Worm (Caenorhabditis elegans) whole organism, late embryonic: ENCODE measurements around the gene F45E12.5.

Experiments
- C08G9.2 ChIP-seq: sonication (generic microtip); optimal IDR thresholded peaks from 2 replicates; lab custom pipeline; 2016; ENCODE audit warnings: mild to moderate bottlenecking, missing genetic modification characterization, moderate library complexity, missing compliant biosample characterization
- C38D4.7 ChIP-seq: fragments of 200-800 bp; sonication (Bioruptor generic); optimal IDR thresholded peaks from 2 replicates; lab custom pipeline; 2018; ENCODE audit warnings: mild to moderate bottlenecking, missing genetic modification characterization, moderate library complexity, missing compliant biosample characterization
- K02D7.2 ChIP-seq: sonication (generic microtip); optimal IDR thresholded peaks from 2 replicates; lab custom pipeline; 2017; ENCODE audit warnings: mild to moderate bottlenecking, missing genetic modification characterization, missing compliant biosample characterization
- T23F11.4 ChIP-seq: fragments of 200-800 bp; sonication (Bioruptor generic); optimal IDR thresholded peaks from 2 replicates; lab custom pipeline; 2018; ENCODE audit warnings: mild to moderate bottlenecking, missing genetic modification characterization, missing compliant biosample characterization
- ahr-1 ChIP-seq: sonication (generic microtip); optimal IDR thresholded peaks from 2 replicates; lab custom pipeline; 2016; ENCODE audit warnings: missing genetic modification characterization, missing compliant biosample characterization
- ama-1 ChIP-seq: fragments of 150-350 bp; optimal IDR thresholded peaks from 2 replicates; lab custom pipeline; 2014
- ceh-18 ChIP-seq: sonication (generic microtip); optimal IDR thresholded peaks from 2 replicates; lab custom pipeline; 2016; ENCODE audit warnings: missing genetic modification characterization, missing compliant biosample characterization
- ceh-2 ChIP-seq: sonication (generic microtip); optimal IDR thresholded peaks from 2 replicates; lab custom pipeline; 2016; ENCODE audit warnings: missing genotype, missing genetic modification characterization, missing compliant biosample characterization
- ceh-24 ChIP-seq: sonication (generic microtip); optimal IDR thresholded peaks from 2 replicates; lab custom pipeline; 2016; ENCODE audit warnings: mild to moderate bottlenecking, missing genetic modification characterization, missing compliant biosample characterization
- ceh-34 ChIP-seq: sonication (generic microtip); optimal IDR thresholded peaks from 2 replicates; lab custom pipeline; 2016; ENCODE audit warnings: mild to moderate bottlenecking, missing genetic modification characterization, missing compliant biosample characterization
- ceh-48 ChIP-seq: sonication (generic microtip); optimal IDR thresholded peaks from 2 replicates; lab custom pipeline; 2016; ENCODE audit warnings: missing genetic modification characterization, inconsistent platforms, missing compliant biosample characterization
- ceh-9 ChIP-seq: sonication (generic microtip); optimal IDR thresholded peaks from 2 replicates; lab custom pipeline; 2016; ENCODE audit warnings: mild to moderate bottlenecking, missing genetic modification characterization, inconsistent platforms, missing compliant biosample characterization
- che-1 ChIP-seq: sonication (generic microtip); optimal IDR thresholded peaks from 2 replicates; lab custom pipeline; 2016; ENCODE audit warnings: mild to moderate bottlenecking, missing genetic modification characterization, missing compliant biosample characterization
- dve-1 ChIP-seq: sonication (generic microtip); optimal IDR thresholded peaks from 2 replicates; lab custom pipeline; 2017; ENCODE audit warnings: antibody characterized with exemption, mild to moderate bottlenecking, missing genetic modification characterization, missing compliant biosample characterization
- elt-2 ChIP-seq: sonication (generic microtip); optimal IDR thresholded peaks from 2 replicates; lab custom pipeline; 2016; ENCODE audit warnings: missing genetic modification reagents, missing genetic modification characterization, missing compliant biosample characterization
- ets-4 ChIP-seq: sonication (generic microtip); optimal IDR thresholded peaks from 2 replicates; lab custom pipeline; 2016; ENCODE audit warnings: missing genetic modification characterization, missing compliant biosample characterization
- fax-1 ChIP-seq: sonication (generic microtip); optimal IDR thresholded peaks from 2 replicates; lab custom pipeline; 2016; ENCODE audit warnings: missing genotype, missing genetic modification characterization, missing compliant biosample characterization
- fkh-6 ChIP-seq: sonication (generic microtip); optimal IDR thresholded peaks from 2 replicates; lab custom pipeline; 2016; ENCODE audit warnings: missing genetic modification characterization, missing compliant biosample characterization
- hlh-13 ChIP-seq: fragments of 200-800 bp; sonication (Bioruptor generic); optimal IDR thresholded peaks from 2 replicates; lab custom pipeline; 2018; ENCODE audit warnings: mild to moderate bottlenecking, missing genetic modification characterization, missing compliant biosample characterization
- lim-6 ChIP-seq: sonication (generic microtip); optimal IDR thresholded peaks from 2 replicates; lab custom pipeline; 2016; ENCODE audit warnings: missing genetic modification characterization, missing compliant biosample characterization
- lin-11 ChIP-seq: fragments of 200-800 bp; sonication (Bioruptor generic); optimal IDR thresholded peaks from 2 replicates; lab custom pipeline; 2018; ENCODE audit warnings: mild to moderate bottlenecking, missing genetic modification characterization, missing compliant biosample characterization
- madf-2 ChIP-seq: sonication (generic microtip); optimal IDR thresholded peaks from 2 replicates; lab custom pipeline; 2017; ENCODE audit warnings: missing genetic modification characterization, missing compliant biosample characterization
- nfya-1 ChIP-seq: sonication (generic microtip); optimal IDR thresholded peaks from 2 replicates; lab custom pipeline; 2017; ENCODE audit warnings: missing genetic modification characterization, mild to moderate bottlenecking, missing compliant biosample characterization, antibody characterized with exemption, moderate library complexity
- nhr-232 ChIP-seq: sonication (generic microtip); optimal IDR thresholded peaks from 2 replicates; lab custom pipeline; 2016; ENCODE audit warnings: missing genetic modification characterization, missing compliant biosample characterization
- npax-4 ChIP-seq: sonication (generic microtip); optimal IDR thresholded peaks from 2 replicates; lab custom pipeline; 2016; ENCODE audit warnings: missing genetic modification characterization, missing compliant biosample characterization
- pag-3 ChIP-seq: sonication (generic microtip); optimal IDR thresholded peaks from 2 replicates; lab custom pipeline; 2016; ENCODE audit warnings: missing compliant biosample characterization, missing genetic modification characterization, borderline replicate concordance
- pax-1 ChIP-seq: fragments of 150-350 bp; optimal IDR thresholded peaks from 2 replicates; lab custom pipeline; 2014; ENCODE audit warnings: missing biosample characterization, missing genetic modification characterization
- pha-2 ChIP-seq: sonication (generic microtip); optimal IDR thresholded peaks from 2 replicates; lab custom pipeline; 2017; ENCODE audit warnings: mild to moderate bottlenecking, missing genetic modification characterization, missing compliant biosample characterization
- pros-1 ChIP-seq: fragments of 150-350 bp; optimal IDR thresholded peaks from 2 replicates; lab custom pipeline; 2014; ENCODE audit warnings: missing biosample characterization, missing genetic modification reagents, missing genetic modification characterization
- ref-2 ChIP-seq: sonication (generic microtip); optimal IDR thresholded peaks from 2 replicates; lab custom pipeline; 2016; ENCODE audit warnings: missing genetic modification characterization, missing compliant biosample characterization
- rnt-1 ChIP-seq: sonication (generic microtip); optimal IDR thresholded peaks from 2 replicates; lab custom pipeline; 2016; ENCODE audit warnings: missing genetic modification characterization, missing compliant biosample characterization
- sdc-2 ChIP-seq: sonication (generic microtip); optimal IDR thresholded peaks from 2 replicates; lab custom pipeline; 2016; ENCODE audit warnings: missing genotype, missing genetic modification characterization, missing compliant biosample characterization
- sox-4 ChIP-seq: sonication (generic microtip); optimal IDR thresholded peaks from 2 replicates; lab custom pipeline; 2017; ENCODE audit warnings: mild to moderate bottlenecking, missing genetic modification characterization, inconsistent platforms, missing compliant biosample characterization
- tbx-2 ChIP-seq: sonication (generic microtip); optimal IDR thresholded peaks from 2 replicates; lab custom pipeline; 2016; ENCODE audit warnings: missing genetic modification characterization, missing compliant biosample characterization
- tbx-7 ChIP-seq: sonication (generic microtip); optimal IDR thresholded peaks from 2 replicates; lab custom pipeline; 2016; ENCODE audit warnings: missing genotype, missing genetic modification characterization, missing compliant biosample characterization
- ttx-3 ChIP-seq: sonication (generic microtip); optimal IDR thresholded peaks from 2 replicates; lab custom pipeline; 2016; ENCODE audit warnings: missing genetic modification reagents, missing genetic modification characterization, missing compliant biosample characterization
- unc-3 ChIP-seq, 2 experiments: fragments of 200-800 bp in 1 of 2; sonication (Bioruptor generic) in 1 of 2; sonication (generic microtip) in 1 of 2; conservative IDR thresholded peaks in 1 of 2; optimal IDR thresholded peaks in 1 of 2; 2 replicates each; pipeline versions ENCODE4 v1.3.6 to Lab custom; 2016 to 2022; ENCODE audit warnings: missing compliant biosample characterization in 2 of 2, missing genetic modification characterization in 2 of 2, missing genetic modification reagents in 1 of 2
- unc-55 ChIP-seq: sonication (generic microtip); optimal IDR thresholded peaks from 2 replicates; lab custom pipeline; 2017; ENCODE audit warnings: missing biosample characterization, missing genetic modification reagents, missing genetic modification characterization
- unc-86 ChIP-seq: sonication (generic microtip); optimal IDR thresholded peaks from 2 replicates; lab custom pipeline; 2016; ENCODE audit warnings: missing genetic modification characterization, missing compliant biosample characterization

Gene F45E12.5

ce11 chrII:7299042-7299441 lies 10.9 kb downstream of the F45E12.5 start, which contains the start of gene C30G12.1:
TSS of gene C30G12.1 (plus strand) at chrII:7299342.
- TF ChIP-seq ama-1 (lab: Kevin White, UChicago) (no peak), ref-2 (no peak), ceh-34 (tag; lab: Kevin White, UChicago) (peak; percentile 68)

DNA sequence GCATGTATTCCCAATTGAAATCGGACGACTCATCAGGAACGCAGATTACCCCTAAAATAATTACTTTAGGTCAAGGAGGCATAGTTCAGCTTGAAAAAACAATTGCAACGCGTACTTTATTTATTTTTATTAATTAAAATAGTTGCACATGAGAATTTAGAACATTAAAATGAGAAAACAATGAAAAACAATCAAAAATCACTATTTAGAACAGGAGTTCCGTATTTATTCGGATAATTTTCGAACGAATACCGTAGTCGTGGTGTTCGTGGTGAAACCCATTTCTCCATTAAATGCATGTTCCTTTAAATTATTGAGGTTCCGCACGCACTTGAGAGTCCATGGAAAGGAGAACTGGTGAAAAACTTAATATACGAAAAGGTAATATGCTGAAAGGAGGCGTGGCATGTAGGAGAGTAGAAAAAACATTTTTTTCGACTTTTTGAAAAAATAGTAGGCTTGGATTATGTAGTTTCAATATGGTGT lies 11.7 kb downstream of the F45E12.5 start, which contains the start of gene puf-8:
TSS of gene puf-8 (minus strand) at position 51 of the 486 bp plus-strand sequence.
- TF ChIP-seq unc-86 (tag; lab: Kevin White, UChicago) (no peak), ref-2 (no peak), pros-1 (tag; lab: Kevin White, UChicago) (no peak), tbx-7 (tag; lab: Kevin White, UChicago) (no peak), npax-4 (tag; lab: Kevin White, UChicago) (no peak), ets-4 (tag; lab: Kevin White, UChicago) (no peak)

DNA sequence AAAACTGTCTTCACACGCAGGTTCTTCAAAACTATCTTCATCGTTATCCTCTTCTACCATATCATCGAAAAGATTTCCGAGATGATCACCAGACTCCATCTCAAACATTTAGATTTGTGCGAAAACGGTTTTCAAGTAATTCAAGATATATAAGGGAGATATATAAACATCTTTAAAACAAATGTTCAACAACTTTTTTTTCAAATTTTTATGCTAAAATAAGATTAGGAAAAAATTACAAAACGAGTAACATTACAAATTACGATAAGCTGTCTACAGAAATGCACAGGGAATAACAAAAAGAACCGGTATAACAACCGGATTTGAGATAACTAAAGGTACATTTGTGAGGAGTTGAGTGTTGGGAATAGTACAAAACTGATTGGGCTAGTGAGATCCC lies 14.0 kb downstream of the F45E12.5 start, which contains the start of gene C30G12.6:
TSS of gene C30G12.6 (minus strand) at position 101 of the 400 bp plus-strand sequence.
- TF ChIP-seq che-1 (tag; lab: Kevin White, UChicago), result no peak
- no peak for TF ChIP-seq ceh-48 (tag; lab: Kevin White, UChicago)
- no peak for TF ChIP-seq ceh-24 (tag; lab: Kevin White, UChicago)
- TF ChIP-seq pha-2 (tag; lab: Kevin White, UChicago), result no peak
- TF ChIP-seq ceh-18 (tag; lab: Kevin White, UChicago), result no peak
- TF ChIP-seq T23F11.4, result no peak
- no peak for TF ChIP-seq ref-2
- no peak for TF ChIP-seq unc-3 (GFP tag; conservative IDR thresholded peaks at IDR 0.05; lab: Robert Waterston, UW)
- TF ChIP-seq unc-3 (tag; optimal IDR thresholded peaks at IDR 0.05; lab: Kevin White, UChicago), result no peak
- TF ChIP-seq hlh-13 (GFP tag; lab: Kevin White, UChicago), result no peak
- no peak for TF ChIP-seq sox-4 (tag; lab: Kevin White, UChicago)
- TF ChIP-seq nhr-232 (tag; lab: Kevin White, UChicago), result no peak
- no peak for TF ChIP-seq pax-1 (tag; lab: Kevin White, UChicago)
- TF ChIP-seq C08G9.2 (tag; lab: Kevin White, UChicago), result no peak
- no peak for TF ChIP-seq fkh-6 (tag; lab: Kevin White, UChicago)
- no peak for TF ChIP-seq tbx-2 (tag; lab: Kevin White, UChicago)
- TF ChIP-seq lin-11, result no peak
- TF ChIP-seq pag-3 (tag; lab: Kevin White, UChicago), result no peak
- TF ChIP-seq fax-1 (tag; lab: Kevin White, UChicago), result no peak
- no peak for TF ChIP-seq unc-55 (GFP tag; lab: Kevin White, UChicago)

- no peak for TF ChIP-seq tbx-7 (tag; lab: Kevin White, UChicago)
- TF ChIP-seq lin-11, result no peak
- TF ChIP-seq ets-4 (tag; lab: Kevin White, UChicago), result no peak
- no peak for TF ChIP-seq ama-1 (lab: Kevin White, UChicago)
- TF ChIP-seq madf-2, result no peak
- TF ChIP-seq elt-2 (tag; lab: Kevin White, UChicago), result no peak
- TF ChIP-seq ahr-1 (tag; lab: Kevin White, UChicago), result no peak
- TF ChIP-seq K02D7.2, result no peak
- TF ChIP-seq unc-86 (tag; lab: Kevin White, UChicago), result no peak
- no peak for TF ChIP-seq ttx-3 (tag; lab: Kevin White, UChicago)
Observed at ce11 chrII:7289923-7290476, 19.9 kb downstream of the F45E12.5 start, which contains the start of gene C30G12.2. TSS of gene C30G12.2 (plus strand) at chrII:7290426.

- no peak for TF ChIP-seq lim-6 (tag; lab: Kevin White, UChicago)
- TF ChIP-seq ceh-34 (tag; lab: Kevin White, UChicago), result no peak
- no peak for TF ChIP-seq pax-1 (tag; lab: Kevin White, UChicago)
- TF ChIP-seq dve-1 (tag; lab: Kevin White, UChicago), result no peak
- no peak for TF ChIP-seq tbx-2 (tag; lab: Kevin White, UChicago)
- no peak for TF ChIP-seq C38D4.7 (GFP tag; lab: Kevin White, UChicago)
- TF ChIP-seq ceh-9 (tag; lab: Kevin White, UChicago), result no peak
- TF ChIP-seq nhr-232 (tag; lab: Kevin White, UChicago), result no peak
- no peak for TF ChIP-seq sdc-2 (tag; lab: Kevin White, UChicago)
- TF ChIP-seq ceh-2, result no peak
- no peak for TF ChIP-seq elt-2 (tag; lab: Kevin White, UChicago)
- no peak for TF ChIP-seq rnt-1
- no peak for TF ChIP-seq nfya-1 (tag; lab: Kevin White, UChicago)
- no peak for TF ChIP-seq hlh-13 (GFP tag; lab: Kevin White, UChicago)
Observed at ce11 chrII:7287709-7288108, 22.2 kb downstream of the F45E12.5 start.
